Worm (Caenorhabditis elegans) whole organism, mixed stage, embryonic: ENCODE data around the gene nspa-2.

Source experiments
- M03D4.4 ChIP-seq: sonication (generic microtip); optimal IDR thresholded peaks from 2 replicates; lab custom pipeline; 2017; ENCODE audit warnings: mild to moderate bottlenecking, missing genetic modification characterization, missing compliant biosample characterization
- bed-3 ChIP-seq: fragments of 200-800 bp; sonication (Bioruptor generic); optimal IDR thresholded peaks from 3 replicates; lab custom pipeline; 2018; ENCODE audit warnings: mild to moderate bottlenecking, missing genetic modification characterization, moderate library complexity, missing compliant biosample characterization
- blmp-1 ChIP-seq: fragments of 150-350 bp; optimal IDR thresholded peaks from 2 replicates; lab custom pipeline; 2014; ENCODE audit warnings: missing biosample characterization, missing genetic modification characterization
- ceh-39 ChIP-seq: fragments of 150-350 bp; optimal IDR thresholded peaks from 2 replicates; lab custom pipeline; 2014; ENCODE audit warnings: missing biosample characterization, missing genetic modification characterization
- ceh-43 ChIP-seq: fragments of 200-800 bp; sonication (Bioruptor generic); optimal IDR thresholded peaks from 2 replicates; lab custom pipeline; 2018; ENCODE audit warnings: mild to moderate bottlenecking, missing genetic modification characterization, moderate library complexity, missing compliant biosample characterization
- ceh-83 ChIP-seq: fragments of 200-800 bp; sonication (Bioruptor generic); optimal IDR thresholded peaks from 2 replicates; lab custom pipeline; 2018; ENCODE audit warnings: mild to moderate bottlenecking, missing genetic modification characterization, missing compliant biosample characterization
- ces-1 ChIP-seq: fragments of 150-350 bp; optimal IDR thresholded peaks from 2 replicates; lab custom pipeline; 2014; ENCODE audit warnings: missing biosample characterization, missing genetic modification reagents, missing genetic modification characterization
- cnd-1 ChIP-seq: fragments of 200-800 bp; sonication (Bioruptor generic); optimal IDR thresholded peaks from 2 replicates; lab custom pipeline; 2018; ENCODE audit warnings: mild to moderate bottlenecking, missing genetic modification characterization, missing compliant biosample characterization
- drap-1 ChIP-seq: fragments of 200-800 bp; sonication (Bioruptor generic); optimal IDR thresholded peaks from 3 replicates; lab custom pipeline; 2018; ENCODE audit warnings: mild to moderate bottlenecking, missing genetic modification characterization, missing compliant biosample characterization
- elt-1 ChIP-seq: sonication (generic microtip); optimal IDR thresholded peaks from 2 replicates; lab custom pipeline; 2017; ENCODE audit warnings: missing genetic modification characterization, mild to moderate bottlenecking, missing compliant biosample characterization, antibody characterized with exemption, moderate library complexity, borderline replicate concordance; ENCODE audit not compliant: insufficient read depth
- elt-3 ChIP-seq: fragments of 150-350 bp; optimal IDR thresholded peaks from 2 replicates; lab custom pipeline; 2014; ENCODE audit warnings: missing biosample characterization, missing genetic modification characterization
- flh-1 ChIP-seq: fragments of 200-800 bp; sonication (Bioruptor generic); optimal IDR thresholded peaks from 2 replicates; lab custom pipeline; 2018; ENCODE audit warnings: mild to moderate bottlenecking, missing genetic modification characterization, moderate library complexity, missing compliant biosample characterization
- ham-2 ChIP-seq: fragments of 200-800 bp; sonication (Bioruptor generic); optimal IDR thresholded peaks from 2 replicates; lab custom pipeline; 2018; ENCODE audit warnings: mild to moderate bottlenecking, missing genetic modification characterization, missing compliant biosample characterization
- hlh-1 ChIP-seq: fragments of 150-350 bp; optimal IDR thresholded peaks from 2 replicates; lab custom pipeline; 2014; ENCODE audit warnings: missing biosample characterization, missing genetic modification reagents, missing genetic modification characterization
- lin-13 ChIP-seq: fragments of 150-350 bp; optimal IDR thresholded peaks from 2 replicates; lab custom pipeline; 2014; ENCODE audit warnings: missing biosample characterization, missing genetic modification characterization
- lin-32 ChIP-seq: fragments of 200-800 bp; sonication (Bioruptor generic); optimal IDR thresholded peaks from 2 replicates; lab custom pipeline; 2018; ENCODE audit warnings: mild to moderate bottlenecking, missing genetic modification characterization, missing compliant biosample characterization
- lsy-2 ChIP-seq: fragments of 150-350 bp; optimal IDR thresholded peaks from 2 replicates; lab custom pipeline; 2014; ENCODE audit warnings: missing biosample characterization, missing genetic modification characterization
- mab-5 ChIP-seq: fragments of 150-350 bp; optimal IDR thresholded peaks from 2 replicates; lab custom pipeline; 2014; ENCODE audit warnings: missing biosample characterization, missing genetic modification characterization
- mep-1 ChIP-seq: fragments of 150-350 bp; optimal IDR thresholded peaks from 2 replicates; lab custom pipeline; 2017; ENCODE audit warnings: missing biosample characterization, missing genetic modification reagents, missing genetic modification characterization, inconsistent platforms
- mls-2 ChIP-seq: sonication (generic microtip); optimal IDR thresholded peaks from 2 replicates; lab custom pipeline; 2016; ENCODE audit warnings: mild to moderate bottlenecking, missing genetic modification characterization, moderate library complexity, missing compliant biosample characterization
- nhr-12 ChIP-seq: fragments of 150-350 bp; optimal IDR thresholded peaks from 2 replicates; lab custom pipeline; 2014; ENCODE audit warnings: missing biosample characterization, missing genetic modification characterization
- nhr-2 ChIP-seq: fragments of 150-350 bp; optimal IDR thresholded peaks from 2 replicates; lab custom pipeline; 2014; ENCODE audit warnings: missing biosample characterization, missing genetic modification characterization
- nhr-237 ChIP-seq: fragments of 150-350 bp; optimal IDR thresholded peaks from 2 replicates; lab custom pipeline; 2014; ENCODE audit warnings: missing biosample characterization, missing genetic modification characterization
- nhr-28 ChIP-seq: fragments of 150-350 bp; optimal IDR thresholded peaks from 2 replicates; lab custom pipeline; 2014; ENCODE audit warnings: missing biosample characterization, missing genetic modification characterization
- nhr-76 ChIP-seq: sonication (generic microtip); optimal IDR thresholded peaks from 2 replicates; lab custom pipeline; 2017; ENCODE audit warnings: missing biosample characterization, missing genetic modification characterization
- pha-4 ChIP-seq: fragments of 150-350 bp; optimal IDR thresholded peaks from 2 replicates; lab custom pipeline; 2018; ENCODE audit warnings: missing biosample characterization, missing genetic modification reagents, missing genetic modification characterization
- sem-2 ChIP-seq: fragments of 200-800 bp; sonication (Bioruptor generic); optimal IDR thresholded peaks from 2 replicates; lab custom pipeline; 2018; ENCODE audit warnings: mild to moderate bottlenecking, missing genetic modification characterization, missing compliant biosample characterization
- snpc-4 ChIP-seq: fragments of 150-350 bp; optimal IDR thresholded peaks from 2 replicates; lab custom pipeline; 2014; ENCODE audit warnings: missing biosample characterization, missing genetic modification characterization
- sptf-1 ChIP-seq: sonication (generic microtip); optimal IDR thresholded peaks from 2 replicates; lab custom pipeline; 2017; ENCODE audit warnings: mild to moderate bottlenecking, missing genetic modification characterization, moderate library complexity, missing compliant biosample characterization
- tbx-8 ChIP-seq: fragments of 200-800 bp; sonication (Bioruptor generic); optimal IDR thresholded peaks from 2 replicates; lab custom pipeline; 2018; ENCODE audit warnings: mild to moderate bottlenecking, missing genetic modification characterization, moderate library complexity, missing compliant biosample characterization
- unc-120 ChIP-seq: sonication (generic microtip); optimal IDR thresholded peaks from 2 replicates; lab custom pipeline; 2017; ENCODE audit warnings: missing genetic modification characterization, missing compliant biosample characterization; ENCODE audit not compliant: poor library complexity, severe bottlenecking
- unc-39 ChIP-seq: fragments of 150-350 bp; optimal IDR thresholded peaks from 2 replicates; lab custom pipeline; 2014; ENCODE audit warnings: missing biosample characterization, missing genetic modification characterization
- unc-62 ChIP-seq: fragments of 150-350 bp; optimal IDR thresholded peaks from 2 replicates; lab custom pipeline; 2014; ENCODE audit warnings: missing biosample characterization, missing genetic modification reagents, missing genetic modification characterization
- zip-8 ChIP-seq: fragments of 150-350 bp; optimal IDR thresholded peaks from 2 replicates; lab custom pipeline; 2014; ENCODE audit warnings: missing biosample characterization, missing genetic modification characterization
- ztf-11 ChIP-seq: fragments of 150-350 bp; optimal IDR thresholded peaks from 2 replicates; lab custom pipeline; 2014; ENCODE audit warnings: missing biosample characterization, missing genetic modification characterization

nspa-2 gene

ce11 chrV:14868181-14868580 lies 22.7 kb upstream of the nspa-2 start, which contains the start of gene gcy-14:
Gene gcy-14, minus strand, starts transcription at chrV:14868281.
- TF ChIP-seq nhr-28 (no peak), ham-2 (GFP tag; lab: Kevin White, UChicago) (no peak), snpc-4 (tag; lab: Kevin White, UChicago) (no peak), ces-1 (no peak), mab-5 (no peak), cnd-1 (no peak), mep-1 (tag; lab: Kevin White, UChicago) (no peak), mls-2 (no peak), nhr-12 (no peak), sem-2 (GFP tag; lab: Kevin White, UChicago) (no peak), nhr-237 (tag; lab: Kevin White, UChicago) (no peak)

- TF ChIP-seq unc-120 (tag; lab: Kevin White, UChicago), result peak; percentile 63
- peak; percentile 19 for TF ChIP-seq hlh-1 (tag; lab: Kevin White, UChicago)
- TF ChIP-seq nhr-12, result no peak
These were observed 19.5 kb upstream of the nspa-2 start, which contains the start of gene ZC412.3 for ce11 chrV:14871365-14871764. Gene ZC412.3, minus strand, starts transcription at chrV:14871547.

- TF ChIP-seq mep-1 (tag; lab: Kevin White, UChicago), result no peak
- no peak for TF ChIP-seq mls-2
- TF ChIP-seq cnd-1, result no peak
- TF ChIP-seq tbx-8 (GFP tag; lab: Kevin White, UChicago), result no peak
- TF ChIP-seq elt-3, result no peak
- TF ChIP-seq M03D4.4 (tag; lab: Kevin White, UChicago), result no peak
- no peak for TF ChIP-seq elt-1 (tag; lab: Kevin White, UChicago)
- no peak for TF ChIP-seq nhr-76 (tag; lab: Kevin White, UChicago)
- no peak for TF ChIP-seq unc-62
- TF ChIP-seq, all 35 proteins: peak for 0
These were observed 15.5 kb upstream of the nspa-2 start, which contains the start of gene ZC412.5 for ce11 chrV:14875371-14875770. Gene ZC412.5, minus strand, starts transcription at chrV:14875471.

ce11 chrV:14876257-14876656 lies 14.6 kb upstream of the nspa-2 start:
- TF ChIP-seq mep-1 (tag; lab: Kevin White, UChicago) (no peak), M03D4.4 (tag; lab: Kevin White, UChicago) (peak; percentile 60), sptf-1 (peak; percentile 52), ham-2 (GFP tag; lab: Kevin White, UChicago) (no peak), pha-4 (tag; lab: Kevin White, UChicago) (no peak), cnd-1 (peak; percentile 19), blmp-1 (tag; lab: Kevin White, UChicago) (no peak), ceh-83 (peak; percentile 38), lin-13 (tag; lab: Kevin White, UChicago) (no peak), mls-2 (no peak), ztf-11 (no peak), nhr-76 (tag; lab: Kevin White, UChicago) (no peak), ces-1 (no peak), unc-39 (no peak), flh-1 (no peak), ceh-39 (tag; lab: Kevin White, UChicago) (no peak), nhr-2 (tag; lab: Kevin White, UChicago) (no peak), unc-62 (no peak), nhr-28 (no peak), lin-32 (GFP tag; lab: Kevin White, UChicago) (peak; percentile 42), drap-1 (GFP tag; lab: Kevin White, UChicago) (peak; percentile 85), elt-1 (tag; lab: Kevin White, UChicago) (no peak), hlh-1 (tag; lab: Kevin White, UChicago) (no peak), nhr-237 (tag; lab: Kevin White, UChicago) (no peak), snpc-4 (tag; lab: Kevin White, UChicago) (no peak), sem-2 (GFP tag; lab: Kevin White, UChicago) (peak; percentile 62), lsy-2 (tag; lab: Kevin White, UChicago) (no peak), nhr-12 (no peak), ceh-43 (no peak), elt-3 (no peak), zip-8 (no peak), bed-3 (GFP tag; lab: Kevin White, UChicago) (peak; percentile 20), tbx-8 (GFP tag; lab: Kevin White, UChicago) (no peak), mab-5 (no peak), unc-120 (tag; lab: Kevin White, UChicago) (peak; percentile 32)
